Worm (Caenorhabditis elegans) whole organism, young adult: Measurements from ENCODE around the gene clec-55.

Source experiments
- B0035.1 ChIP-seq: sonication (generic microtip); optimal IDR thresholded peaks from 2 replicates; lab custom pipeline; 2016; ENCODE audit warnings: missing genetic modification characterization, mild to moderate bottlenecking, missing compliant biosample characterization, missing genotype, missing genetic modification reagents
- C17E4.6 ChIP-seq: fragments of 200-800 bp; sonication (Bioruptor generic); IDR thresholded peaks from 2 replicates; pipeline ENCODE4 v1.3.6; 2022; ENCODE audit warnings: missing genetic modification reagents, missing genetic modification characterization, missing compliant biosample characterization
- F23B12.7 ChIP-seq: sonication (generic microtip); optimal IDR thresholded peaks from 2 replicates; lab custom pipeline; 2017; ENCODE audit warnings: missing genetic modification characterization, mild to moderate bottlenecking, missing compliant biosample characterization, antibody characterized with exemption, moderate library complexity; ENCODE audit not compliant: insufficient read depth
- F55B11.4 ChIP-seq: sonication (generic microtip); optimal IDR thresholded peaks from 2 replicates; lab custom pipeline; 2016; ENCODE audit warnings: missing compliant biosample characterization, missing genetic modification characterization, borderline replicate concordance; ENCODE audit not compliant: insufficient read depth
- Y56A3A.18 ChIP-seq: fragments of 200-800 bp; sonication (Bioruptor generic); IDR thresholded peaks from 2 replicates; pipeline ENCODE4 v1.3.6; 2022; ENCODE audit warnings: missing genetic modification reagents, missing genetic modification characterization, missing compliant biosample characterization
- Y67H2A.10 ChIP-seq: fragments of 200-800 bp; sonication (Bioruptor generic); conservative IDR thresholded peaks from 2 replicates; pipeline ENCODE4 v1.3.6; 2022; ENCODE audit warnings: missing genetic modification reagents, missing genetic modification characterization, missing compliant biosample characterization
- Y95B8A.8 ChIP-seq: fragments of 200-800 bp; sonication (Bioruptor generic); IDR thresholded peaks from 2 replicates; pipeline ENCODE4 v1.3.6; 2022; ENCODE audit warnings: missing genetic modification reagents, missing genetic modification characterization, missing compliant biosample characterization
- ZK185.1 ChIP-seq: sonication (generic microtip); optimal IDR thresholded peaks from 2 replicates; lab custom pipeline; 2016; ENCODE audit warnings: mild to moderate bottlenecking, missing genetic modification characterization, missing compliant biosample characterization; ENCODE audit not compliant: poor library complexity, severe bottlenecking
- akir-1 ChIP-seq: fragments of 200-800 bp; sonication (Bioruptor generic); optimal IDR thresholded peaks from 2 replicates; lab custom pipeline; 2018; ENCODE audit warnings: mild to moderate bottlenecking, missing genetic modification characterization, moderate library complexity, missing compliant biosample characterization
- bed-1 ChIP-seq: fragments of 200-800 bp; sonication (Bioruptor generic); IDR thresholded peaks from 2 replicates; pipeline ENCODE4 v1.3.6; 2022; ENCODE audit warnings: missing genetic modification reagents, missing genetic modification characterization, missing compliant biosample characterization
- cebp-2 ChIP-seq: fragments of 200-800 bp; sonication (Bioruptor generic); IDR thresholded peaks from 2 replicates; pipeline ENCODE4 v1.3.6; 2022; ENCODE audit warnings: missing genetic modification characterization, missing compliant biosample characterization
- ceh-100 ChIP-seq: fragments of 200-800 bp; sonication (Bioruptor generic); IDR thresholded peaks from 2 replicates; pipeline ENCODE4 v1.3.6; 2022; ENCODE audit warnings: missing genetic modification reagents, missing genetic modification characterization, missing compliant biosample characterization
- die-1 ChIP-seq: sonication (generic microtip); optimal IDR thresholded peaks from 2 replicates; lab custom pipeline; 2016; ENCODE audit warnings: missing genotype, mild to moderate bottlenecking, missing genetic modification characterization, missing compliant biosample characterization
- dox-1 ChIP-seq: fragments of 200-800 bp; sonication (Bioruptor generic); IDR thresholded peaks from 2 replicates; pipeline ENCODE4 v1.3.6; 2022; ENCODE audit warnings: missing genetic modification reagents, missing genetic modification characterization, missing compliant biosample characterization
- efl-1 ChIP-seq: fragments of 150-350 bp; optimal IDR thresholded peaks from 2 replicates; lab custom pipeline; 2014; ENCODE audit warnings: missing biosample characterization, missing genetic modification reagents, missing genetic modification characterization
- fkh-3 ChIP-seq: sonication (generic microtip); optimal IDR thresholded peaks from 2 replicates; lab custom pipeline; 2016; ENCODE audit warnings: mild to moderate bottlenecking, missing genetic modification characterization, missing compliant biosample characterization
- hsf-1 ChIP-seq: fragments of 200-800 bp; sonication (Bioruptor generic); IDR thresholded peaks from 2 replicates; pipeline ENCODE4 v1.3.6; 2022; ENCODE audit warnings: missing genetic modification reagents, missing genetic modification characterization, missing compliant biosample characterization
- lin-35 ChIP-seq, 3 experiments: fragments of 150-350 bp in 2 of 3; sonication (generic microtip) in 1 of 3; optimal IDR thresholded peaks; 2 replicates each; lab custom pipeline; 2014 to 2018; ENCODE audit warnings: missing biosample characterization in 3 of 3, missing genetic modification characterization in 3 of 3, missing genetic modification reagents in 3 of 3
- lin-40 ChIP-seq: sonication (generic microtip); optimal IDR thresholded peaks from 2 replicates; lab custom pipeline; 2016; ENCODE audit warnings: missing genetic modification characterization, mild to moderate bottlenecking, missing compliant biosample characterization, missing genotype, missing genetic modification reagents
- lsl-1 ChIP-seq: fragments of 200-800 bp; sonication (Bioruptor generic); optimal IDR thresholded peaks from 2 replicates; lab custom pipeline; 2018; ENCODE audit warnings: mild to moderate bottlenecking, missing genetic modification characterization, moderate library complexity, missing compliant biosample characterization
- lsy-27 ChIP-seq: sonication (generic microtip); optimal IDR thresholded peaks from 2 replicates; lab custom pipeline; 2017; ENCODE audit warnings: missing genetic modification characterization, mild to moderate bottlenecking, missing compliant biosample characterization, antibody characterized with exemption, missing genotype, borderline replicate concordance; ENCODE audit not compliant: insufficient read depth
- madf-10 ChIP-seq: sonication (generic microtip); optimal IDR thresholded peaks from 2 replicates; lab custom pipeline; 2016; ENCODE audit warnings: mild to moderate bottlenecking, missing genetic modification characterization, missing compliant biosample characterization
- madf-3 ChIP-seq: fragments of 200-800 bp; sonication (Bioruptor generic); IDR thresholded peaks from 2 replicates; pipeline ENCODE4 v1.3.6; 2022; ENCODE audit warnings: missing genetic modification reagents, missing genetic modification characterization, missing compliant biosample characterization
- nfya-2 ChIP-seq: fragments of 200-800 bp; sonication (Bioruptor generic); IDR thresholded peaks from 2 replicates; pipeline ENCODE4 v1.3.6; 2022; ENCODE audit warnings: missing genetic modification reagents, missing genetic modification characterization, missing compliant biosample characterization
- nfyb-1 ChIP-seq: fragments of 200-800 bp; sonication (Bioruptor generic); IDR thresholded peaks from 2 replicates; pipeline ENCODE4 v1.3.6; 2022; ENCODE audit warnings: missing genetic modification reagents, missing genetic modification characterization, missing compliant biosample characterization
- nhr-80 ChIP-seq: sonication (generic microtip); optimal IDR thresholded peaks from 2 replicates; lab custom pipeline; 2016; ENCODE audit warnings: missing genetic modification characterization, missing compliant biosample characterization
- pha-4 ChIP-seq: fragments of 150-350 bp; sonication (generic microtip); optimal IDR thresholded peaks from 2 replicates; lab custom pipeline; 2014; ENCODE audit warnings: missing biosample characterization, missing genetic modification reagents, missing genetic modification characterization
- sdz-38 ChIP-seq: sonication (generic microtip); optimal IDR thresholded peaks from 2 replicates; lab custom pipeline; 2016; ENCODE audit warnings: missing genotype, missing genetic modification characterization, missing compliant biosample characterization
- sea-2 ChIP-seq: fragments of 200-800 bp; sonication (Bioruptor generic); IDR thresholded peaks from 2 replicates; pipeline ENCODE4 v1.3.6; 2022; ENCODE audit warnings: missing genetic modification characterization, missing compliant biosample characterization
- snpc-1.1 ChIP-seq: sonication (generic microtip); optimal IDR thresholded peaks from 2 replicates; lab custom pipeline; 2017; ENCODE audit warnings: missing genetic modification characterization, mild to moderate bottlenecking, missing compliant biosample characterization, antibody characterized with exemption, moderate library complexity, missing genotype, missing genetic modification reagents; ENCODE audit not compliant: insufficient read depth
- snpc-4 ChIP-seq, 5 experiments: fragments of 150-350 bp in 1 of 5; sonication (generic microtip) in 4 of 5; optimal IDR thresholded peaks; 2 replicates each; lab custom pipeline; 2014 to 2018; ENCODE audit warnings: missing genetic modification characterization in 5 of 5, missing biosample characterization in 3 of 5, antibody characterized with exemption in 2 of 5, mild to moderate bottlenecking in 2 of 5, missing compliant biosample characterization in 2 of 5, missing genotype in 2 of 5, moderate library complexity in 2 of 5, missing genetic modification reagents in 1 of 5
- tbx-9 ChIP-seq: sonication (generic microtip); optimal IDR thresholded peaks from 2 replicates; lab custom pipeline; 2016; ENCODE audit warnings: borderline replicate concordance, missing genetic modification characterization, inconsistent platforms, missing compliant biosample characterization
- unc-130 ChIP-seq: sonication (generic microtip); optimal IDR thresholded peaks from 2 replicates; lab custom pipeline; 2016; ENCODE audit warnings: missing genetic modification reagents, missing genetic modification characterization, missing compliant biosample characterization
- xnd-1 ChIP-seq: sonication (generic microtip); optimal IDR thresholded peaks from 2 replicates; lab custom pipeline; 2016; ENCODE audit warnings: missing genotype, missing genetic modification reagents, missing genetic modification characterization, missing compliant biosample characterization

Gene clec-55

DNA sequence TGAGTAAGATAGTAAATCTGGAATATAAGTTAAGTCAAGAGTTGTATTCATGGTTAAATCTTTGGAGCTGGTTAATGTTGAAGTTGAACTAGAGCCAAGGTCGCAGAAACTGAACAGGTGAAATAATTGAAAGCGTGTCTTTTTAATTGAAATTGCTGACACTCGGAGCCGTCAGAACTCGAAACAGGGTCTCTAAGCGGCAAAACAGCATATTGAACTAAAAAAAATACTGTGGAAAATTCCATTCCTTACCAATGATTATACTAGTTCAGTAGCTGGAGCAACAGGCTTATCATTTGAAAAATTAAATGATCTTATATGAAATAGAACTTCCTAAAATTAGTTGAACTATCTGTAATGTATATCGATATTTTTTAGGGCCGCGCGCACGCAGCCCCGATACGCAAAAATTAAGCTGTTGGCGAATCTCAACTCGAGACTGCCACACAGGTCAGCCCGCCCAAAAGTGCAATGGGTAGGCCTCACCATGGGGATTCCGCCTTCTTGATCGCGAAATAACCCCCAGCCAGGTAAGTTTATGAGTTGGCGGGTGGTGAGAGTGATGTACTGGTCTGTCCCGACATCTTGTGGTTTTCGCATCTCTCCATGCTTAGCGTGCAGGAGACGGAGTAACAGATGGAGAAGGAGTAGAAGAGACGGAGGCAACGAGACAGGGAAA lies 10.7 kb upstream of the clec-55 start, which contains the start of gene srz-97 (continued):
- TF ChIP-seq Y56A3A.18 (GFP tag; lab: Robert Waterston, UW) (peak; percentile 48; the same call in 1 of the 2 replicates), efl-1 (GFP tag; lab: Kevin White, UChicago) (no peak), lsl-1 (GFP tag; lab: Kevin White, UChicago) (peak; percentile 59), F23B12.7 (tag; lab: Kevin White, UChicago) (no peak), akir-1 (GFP tag; lab: Kevin White, UChicago) (no peak), die-1 (tag; lab: Kevin White, UChicago) (peak; percentile 32), lin-40 (no peak), xnd-1 (tag; lab: Kevin White, UChicago) (peak; percentile 21), ceh-100 (GFP tag; lab: Robert Waterston, UW) (0 out of 2 replicates have a peak, but pooled peaks have one; percentile 42), B0035.1 (tag; lab: Kevin White, UChicago) (no peak), snpc-1.1 (tag; lab: Kevin White, UChicago) (peak; percentile 93), lsy-27 (tag; lab: Kevin White, UChicago) (no peak), sdz-38 (tag; lab: Kevin White, UChicago) (no peak), sea-2 (GFP tag; lab: Robert Waterston, UW) (no peak), nfya-2 (GFP tag; lab: Robert Waterston, UW) (no peak), F55B11.4 (tag; lab: Kevin White, UChicago) (no peak), tbx-9 (no peak), pha-4 (tag; lab: Kevin White, UChicago) (no peak), Y95B8A.8 (GFP tag; lab: Robert Waterston, UW) (peak; percentile 83; the same call in 1 of the 2 replicates), hsf-1 (0 out of 2 replicates have a peak, but pooled peaks have one; percentile 25), lin-35 (GFP tag; optimal IDR thresholded peaks at IDR 0.05; lab: Kevin White, UChicago) (no peak), cebp-2 (no peak), nhr-80 (tag; lab: Kevin White, UChicago) (no peak), madf-3 (GFP tag; lab: Robert Waterston, UW) (no peak), snpc-4 (GFP tag; optimal IDR thresholded peaks at IDR 0.05; lab: Kevin White, UChicago) (peak; percentile 94), snpc-4 (tag; optimal IDR thresholded peaks at IDR 0.05; lab: Kevin White, UChicago) (peak; percentile 93 to 99 (median 98)), Y67H2A.10 (GFP tag; lab: Robert Waterston, UW) (no peak), dox-1 (GFP tag; lab: Robert Waterston, UW) (peak; percentile 88), nfyb-1 (GFP tag; lab: Robert Waterston, UW) (peak; percentile 65), bed-1 (GFP tag; lab: Robert Waterston, UW) (no peak), fkh-3 (tag; lab: Kevin White, UChicago) (no peak)

DNA sequence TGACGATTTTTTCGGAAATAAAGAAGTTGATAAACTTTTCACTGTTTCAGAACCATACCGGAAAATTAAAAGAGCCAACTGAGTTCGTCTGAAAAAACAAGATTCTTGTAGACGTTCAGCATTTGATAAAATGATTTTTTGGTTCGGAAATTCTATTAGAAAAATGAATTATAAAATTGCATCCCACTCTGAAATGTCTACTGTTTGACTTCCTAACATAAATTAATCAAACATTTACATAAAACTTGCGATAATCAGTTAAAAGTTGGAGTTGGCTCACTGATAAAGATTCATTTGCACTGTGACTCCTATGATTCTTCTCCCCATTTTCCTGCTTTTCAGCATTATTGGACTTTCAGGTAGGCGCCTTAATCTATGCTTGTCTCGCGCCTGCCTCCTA lies 10.1 kb upstream of the clec-55 start, which contains the start of gene clec-57:
Gene clec-57 (plus strand): TSS at position 301 of the 400 bp plus-strand sequence.
- no peak for TF ChIP-seq madf-10
- TF ChIP-seq C17E4.6 (GFP tag; lab: Robert Waterston, UW), result no peak
- TF ChIP-seq ZK185.1, result no peak
- no peak for TF ChIP-seq unc-130 (GFP tag; lab: Kevin White, UChicago)
